Fruit fly (Drosophila melanogaster) whole organism, embryonic: Measurements from ENCODE around the gene CG12096.

Source experiments
- BtbVII ChIP-seq: fragments of 200-800 bp; sonication (Bioruptor generic); optimal IDR thresholded peaks from 3 replicates; lab custom pipeline; 2017; ENCODE audit warnings: missing biosample characterization, mild to moderate bottlenecking, missing genetic modification characterization
- CG10147 ChIP-seq: fragments of 200-800 bp; sonication (Bioruptor generic); optimal IDR thresholded peaks from 2 replicates; lab custom pipeline; 2019; ENCODE audit warnings: missing biosample characterization, mild to moderate bottlenecking, missing genetic modification characterization, moderate library complexity
- CG10565 ChIP-seq: fragments of 200-800 bp; sonication (Bioruptor generic); optimal IDR thresholded peaks from 3 replicates; lab custom pipeline; 2016; ENCODE audit warnings: missing biosample characterization, mild to moderate bottlenecking, missing genetic modification characterization
- CG11504 ChIP-seq: fragments of 200-800 bp; sonication (Bioruptor generic); optimal IDR thresholded peaks from 3 replicates; lab custom pipeline; 2019; ENCODE audit warnings: missing biosample characterization, mild to moderate bottlenecking, missing genetic modification characterization, moderate library complexity
- CG12071 ChIP-seq: fragments of 200-800 bp; sonication (Bioruptor generic); optimal IDR thresholded peaks from 3 replicates; lab custom pipeline; 2018; ENCODE audit warnings: missing biosample characterization, mild to moderate bottlenecking, missing genetic modification characterization
- CG12299 ChIP-seq: fragments of 200-800 bp; sonication (Bioruptor generic); optimal IDR thresholded peaks from 2 replicates; lab custom pipeline; 2018; ENCODE audit warnings: missing biosample characterization, mild to moderate bottlenecking, missing genetic modification characterization
- CG13296 ChIP-seq: fragments of 200-800 bp; sonication (Bioruptor generic); optimal IDR thresholded peaks from 3 replicates; lab custom pipeline; 2018; ENCODE audit warnings: missing biosample characterization, mild to moderate bottlenecking, missing genetic modification characterization
- CG13624 ChIP-seq: fragments of 200-800 bp; sonication (Bioruptor generic); optimal IDR thresholded peaks from 2 replicates; lab custom pipeline; 2016; ENCODE audit warnings: missing biosample characterization, missing genetic modification characterization
- CG15011 ChIP-seq: fragments of 200-800 bp; sonication (Bioruptor generic); optimal IDR thresholded peaks from 3 replicates; lab custom pipeline; 2018; ENCODE audit warnings: missing biosample characterization, mild to moderate bottlenecking, missing genetic modification characterization
- CG15514 ChIP-seq: fragments of 200-800 bp; sonication (Bioruptor generic); optimal IDR thresholded peaks from 3 replicates; lab custom pipeline; 2017; ENCODE audit warnings: missing biosample characterization, missing genetic modification characterization, mild to moderate bottlenecking, moderate library complexity, missing genetic modification reagents
- CG1602 ChIP-seq: fragments of 200-800 bp; sonication (Bioruptor generic); optimal IDR thresholded peaks from 3 replicates; lab custom pipeline; 2016; ENCODE audit warnings: missing biosample characterization, missing genetic modification characterization
- CG16863 ChIP-seq: fragments of 200-800 bp; sonication (Bioruptor generic); optimal IDR thresholded peaks from 3 replicates; lab custom pipeline; 2016; ENCODE audit warnings: missing biosample characterization, missing genetic modification characterization
- CG17359 ChIP-seq: fragments of 200-800 bp; sonication (Bioruptor generic); optimal IDR thresholded peaks from 3 replicates; lab custom pipeline; 2018; ENCODE audit warnings: missing biosample characterization, mild to moderate bottlenecking, missing genetic modification characterization, moderate library complexity
- CG1832 ChIP-seq: fragments of 200-800 bp; sonication (Bioruptor generic); optimal IDR thresholded peaks from 2 replicates; lab custom pipeline; 2017; ENCODE audit warnings: missing biosample characterization, mild to moderate bottlenecking, missing genetic modification characterization, inconsistent platforms
- CG2199 ChIP-seq: fragments of 200-800 bp; sonication (Bioruptor generic); IDR thresholded peaks from 3 replicates; pipeline ENCODE4 v1.3.6; 2022; ENCODE audit warnings: missing biosample characterization, missing genetic modification characterization
- CG32532 ChIP-seq: fragments of 200-800 bp; sonication (Bioruptor generic); IDR thresholded peaks from 2 replicates; pipeline ENCODE4 v1.3.6; 2022; ENCODE audit warnings: missing biosample characterization, missing genetic modification characterization
- CG34376 ChIP-seq: fragments of 200-800 bp; sonication (Bioruptor generic); optimal IDR thresholded peaks from 2 replicates; lab custom pipeline; 2018; ENCODE audit warnings: missing biosample characterization, mild to moderate bottlenecking, missing genetic modification characterization
- CG3838 ChIP-seq: fragments of 200-800 bp; sonication (Bioruptor generic); optimal IDR thresholded peaks from 3 replicates; lab custom pipeline; 2016; ENCODE audit warnings: missing biosample characterization, missing genetic modification characterization
- CG5180 ChIP-seq: fragments of 200-800 bp; sonication (Bioruptor generic); optimal IDR thresholded peaks from 3 replicates; lab custom pipeline; 2017; ENCODE audit warnings: missing biosample characterization, missing genetic modification characterization, mild to moderate bottlenecking, moderate library complexity, missing genetic modification reagents
- CG6272 ChIP-seq: fragments of 200-800 bp; sonication (Bioruptor generic); IDR thresholded peaks from 2 replicates; pipeline ENCODE4 v1.3.6; 2022; ENCODE audit warnings: missing biosample characterization, missing genetic modification characterization
- CG7357 ChIP-seq: fragments of 200-800 bp; sonication (Bioruptor generic); IDR thresholded peaks from 3 replicates; pipeline ENCODE4 v1.3.6; 2022; ENCODE audit warnings: missing biosample characterization, missing genetic modification characterization
- Dek ChIP-seq: fragments of 200-800 bp; sonication (Bioruptor generic); optimal IDR thresholded peaks from 3 replicates; lab custom pipeline; 2019; ENCODE audit warnings: missing biosample characterization, mild to moderate bottlenecking, missing genetic modification characterization, moderate library complexity
- Fer1 ChIP-seq: fragments of 200-800 bp; sonication (Bioruptor generic); optimal IDR thresholded peaks from 2 replicates; lab custom pipeline; 2017; ENCODE audit warnings: missing biosample characterization, mild to moderate bottlenecking, missing genetic modification characterization
- Hand ChIP-seq: fragments of 200-800 bp; sonication (Bioruptor generic); optimal IDR thresholded peaks from 2 replicates; lab custom pipeline; 2017; ENCODE audit warnings: mild to moderate bottlenecking, missing biosample characterization, missing genetic modification reagents, missing genetic modification characterization
- Hr51 ChIP-seq, 2 experiments: fragments of 200-800 bp; sonication (Bioruptor generic); optimal IDR thresholded peaks; 2 replicates in 1 of 2; 3 replicates in 1 of 2; lab custom pipeline; 2016 to 2018; ENCODE audit warnings: missing biosample characterization in 2 of 2, missing genetic modification characterization in 2 of 2, mild to moderate bottlenecking in 1 of 2, moderate library complexity in 1 of 2
- Nf-YA ChIP-seq: fragments of 200-800 bp; sonication (Bioruptor generic); IDR thresholded peaks from 2 replicates; pipeline ENCODE4 v1.3.6; 2022; ENCODE audit warnings: missing biosample characterization, missing genetic modification characterization
- Nf-YC ChIP-seq: fragments of 200-800 bp; optimal IDR thresholded peaks from 3 replicates; lab custom pipeline; 2019; ENCODE audit warnings: missing biosample characterization, mild to moderate bottlenecking, missing genetic modification characterization, moderate library complexity
- NfI ChIP-seq: fragments of 200-800 bp; sonication (Bioruptor generic); optimal IDR thresholded peaks from 3 replicates; lab custom pipeline; 2018; ENCODE audit warnings: missing biosample characterization, mild to moderate bottlenecking, missing genetic modification characterization, moderate library complexity
- abd-A ChIP-seq: fragments of 200-800 bp; sonication (Bioruptor generic); optimal IDR thresholded peaks from 3 replicates; lab custom pipeline; 2019; ENCODE audit warnings: missing biosample characterization, mild to moderate bottlenecking, missing genetic modification characterization, moderate library complexity
- amos ChIP-seq: fragments of 200-800 bp; sonication (Bioruptor generic); IDR thresholded peaks from 2 replicates; pipeline ENCODE4 v1.3.6; 2022; ENCODE audit warnings: missing biosample characterization, missing genetic modification characterization; ENCODE audit not compliant: partially characterized antibody
- dimm ChIP-seq: fragments of 200-800 bp; sonication (Bioruptor generic); IDR thresholded peaks from 2 replicates; pipeline ENCODE4 v1.3.6; 2022; ENCODE audit warnings: missing biosample characterization, missing genetic modification characterization
- eve ChIP-seq, 2 experiments: fragments of >200 bp; optimal IDR thresholded peaks; 2 replicates each; lab custom pipeline; 2017; ENCODE audit warnings: missing biosample characterization in 2 of 2, missing genetic modification characterization in 2 of 2
- fd64A ChIP-seq: fragments of 200-800 bp; sonication (Bioruptor generic); optimal IDR thresholded peaks from 3 replicates; lab custom pipeline; 2018; ENCODE audit warnings: missing biosample characterization, mild to moderate bottlenecking, missing genetic modification characterization
- gce ChIP-seq: fragments of 200-800 bp; sonication (Bioruptor generic); IDR thresholded peaks from 3 replicates; pipeline ENCODE4 v1.3.6; 2022; ENCODE audit warnings: missing biosample characterization, missing genetic modification characterization
- hkb ChIP-seq, 2 experiments: fragments of 200-800 bp in 1 of 2; fragments of >200 bp in 1 of 2; sonication (Bioruptor generic) in 1 of 2; IDR thresholded peaks in 1 of 2; optimal IDR thresholded peaks in 1 of 2; 2 replicates each; pipeline versions ENCODE4 v1.3.6 to Lab custom; 2017 to 2022; ENCODE audit warnings: missing biosample characterization in 1 of 2, missing genetic modification characterization in 1 of 2
- lbe ChIP-seq: fragments of 200-800 bp; sonication (Bioruptor generic); optimal IDR thresholded peaks from 2 replicates; lab custom pipeline; 2016; ENCODE audit warnings: missing biosample characterization, mild to moderate bottlenecking, missing genetic modification characterization
- nom ChIP-seq: fragments of 200-800 bp; sonication (Bioruptor generic); optimal IDR thresholded peaks from 2 replicates; lab custom pipeline; 2017; ENCODE audit warnings: missing biosample characterization, missing genetic modification characterization, mild to moderate bottlenecking, moderate library complexity, missing genetic modification reagents
- onecut ChIP-seq: fragments of 200-800 bp; sonication (Bioruptor generic); IDR thresholded peaks from 2 replicates; pipeline ENCODE4 v1.3.6; 2022; ENCODE audit warnings: missing biosample characterization, missing genetic modification characterization
- org-1 ChIP-seq: fragments of 200-800 bp; sonication (Bioruptor generic); optimal IDR thresholded peaks from 2 replicates; lab custom pipeline; 2017; ENCODE audit warnings: missing biosample characterization, missing genetic modification characterization
- prd ChIP-seq, 3 experiments: fragments of >200 bp in 2 of 3; fragments of 200-800 bp in 1 of 3; sonication (Bioruptor generic) in 1 of 3; optimal IDR thresholded peaks in 2 of 3; IDR thresholded peaks in 1 of 3; 2 replicates in 2 of 3; 3 replicates in 1 of 3; pipeline versions ENCODE4 v1.3.6 to Lab custom; 2017 to 2022; ENCODE audit warnings: missing biosample characterization in 1 of 3, missing genetic modification characterization in 1 of 3
- pros ChIP-seq: fragments of 200-800 bp; sonication (Bioruptor generic); optimal IDR thresholded peaks from 3 replicates; lab custom pipeline; 2019; ENCODE audit warnings: missing biosample characterization, mild to moderate bottlenecking, missing genetic modification characterization, moderate library complexity
- repo ChIP-seq: fragments of 200-800 bp; sonication (Bioruptor generic); optimal IDR thresholded peaks from 2 replicates; lab custom pipeline; 2016; ENCODE audit warnings: missing biosample characterization, missing genetic modification characterization
- schlank ChIP-seq: fragments of 200-800 bp; sonication (Bioruptor generic); optimal IDR thresholded peaks from 2 replicates; lab custom pipeline; 2018; ENCODE audit warnings: missing biosample characterization, mild to moderate bottlenecking, missing genetic modification characterization
- sna ChIP-seq: fragments of 200-800 bp; sonication (Bioruptor generic); IDR thresholded peaks from 2 replicates; pipeline ENCODE4 v1.3.6; 2022; ENCODE audit warnings: missing biosample characterization, missing genetic modification characterization; ENCODE audit not compliant: partially characterized antibody
- wdn ChIP-seq: fragments of 200-800 bp; sonication (Bioruptor generic); IDR thresholded peaks from 2 replicates; pipeline ENCODE4 v1.3.6; 2022; ENCODE audit warnings: missing biosample characterization, missing genetic modification characterization
- wek ChIP-seq: fragments of 200-800 bp; sonication (Bioruptor generic); optimal IDR thresholded peaks from 3 replicates; lab custom pipeline; 2018; ENCODE audit warnings: missing biosample characterization, mild to moderate bottlenecking, missing genetic modification characterization, moderate library complexity
- zen ChIP-seq: fragments of 200-800 bp; sonication (Bioruptor generic); optimal IDR thresholded peaks from 3 replicates; lab custom pipeline; 2018; ENCODE audit warnings: missing biosample characterization, mild to moderate bottlenecking, missing genetic modification characterization, moderate library complexity

CG12096 gene

DNA sequence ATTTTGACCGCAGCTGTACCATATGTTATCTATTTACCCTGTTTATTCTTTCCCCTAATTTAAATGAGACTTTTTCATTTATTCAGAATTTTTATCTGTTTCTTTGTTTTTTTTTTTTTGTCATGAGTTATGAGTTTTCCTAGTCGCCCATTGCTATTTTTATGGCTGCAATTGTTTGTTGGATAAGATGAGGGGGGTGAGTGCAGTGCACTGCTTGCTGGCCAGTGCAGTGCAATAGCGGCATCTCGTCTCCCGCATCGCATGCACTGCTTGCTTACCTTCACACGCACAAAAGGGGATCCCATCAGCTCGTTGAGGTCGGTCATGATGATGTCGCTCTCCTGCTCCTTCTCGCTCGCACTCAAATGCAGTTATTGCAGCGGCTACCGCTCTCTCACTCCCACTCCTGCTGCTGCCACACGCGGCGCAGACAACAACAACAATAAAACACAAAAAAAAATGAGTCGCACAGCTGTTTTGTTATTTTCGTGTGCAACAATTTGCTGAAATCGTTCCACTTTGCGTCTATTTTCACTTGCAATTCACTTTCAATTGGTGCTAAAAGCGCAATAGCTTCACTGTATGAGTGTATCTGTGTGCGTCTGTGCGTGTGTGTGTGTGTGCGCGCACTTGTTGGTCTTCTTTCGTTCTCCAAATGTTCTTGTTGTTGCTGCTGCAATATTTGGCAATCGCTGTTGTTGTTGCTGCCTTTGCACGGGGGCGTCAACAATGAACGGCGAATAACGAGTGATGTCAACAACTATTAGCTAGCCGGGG, 31.2 kb upstream of the CG12096 start (continued):
- peak in 1 of 2 experiments; percentile 23 for TF ChIP-seq Hr51 (GFP tag; optimal IDR thresholded peaks at IDR 0.05; lab: Kevin White, UChicago)
- TF ChIP-seq wek (GFP tag; lab: Kevin White, UChicago): no peak
- no peak for TF ChIP-seq Fer1 (GFP tag; lab: Kevin White, UChicago)
- no peak for TF ChIP-seq CG15514
- TF ChIP-seq CG12071: no peak
- no peak for TF ChIP-seq abd-A (tag; lab: Kevin White, UChicago)
- TF ChIP-seq dimm: no peak
- TF ChIP-seq CG13296 (GFP tag; lab: Kevin White, UChicago): no peak
- peak; percentile 74; the same call in 2 of the 3 replicates for TF ChIP-seq CG2199 (GFP tag; lab: Robert Waterston, UW)
- no peak for TF ChIP-seq hkb (optimal IDR thresholded peaks at IDR 0.05; lab: Kevin White, UChicago)
- 0 out of 2 replicates have a peak, but pooled peaks have one; percentile 27 for TF ChIP-seq hkb (GFP tag; IDR thresholded peaks at IDR 0.05; lab: Robert Waterston, UW)
- no peak for TF ChIP-seq zen (tag; lab: Kevin White, UChicago)
- no peak for TF ChIP-seq eve (GFP tag; optimal IDR thresholded peaks at IDR 0.05; lab: Kevin White, UChicago)
- no peak for TF ChIP-seq fd64A (GFP tag; lab: Kevin White, UChicago)
- no peak for TF ChIP-seq CG12299 (tag; lab: Kevin White, UChicago)
- no peak for TF ChIP-seq NfI (GFP tag; lab: Kevin White, UChicago)
- no peak for TF ChIP-seq CG10565 (GFP tag; lab: Kevin White, UChicago)
- no peak for TF ChIP-seq CG6272 (GFP tag; lab: Robert Waterston, UW)
- no peak for TF ChIP-seq lbe
- peak; percentile 66 for TF ChIP-seq CG16863 (GFP tag; lab: Kevin White, UChicago)
- no peak for TF ChIP-seq schlank (tag; lab: Kevin White, UChicago)
- peak; percentile 74 for TF ChIP-seq CG1832 (GFP tag; lab: Kevin White, UChicago)
- no peak for TF ChIP-seq Dek
- no peak for TF ChIP-seq CG10147
- no peak for TF ChIP-seq prd (optimal IDR thresholded peaks at IDR 0.05; lab: Kevin White, UChicago)
- TF ChIP-seq prd (GFP tag; IDR thresholded peaks at IDR 0.05; lab: Robert Waterston, UW): peak; percentile 43; the same call in 1 of the 3 replicates
- TF ChIP-seq amos: no peak
- no peak for TF ChIP-seq Nf-YA (GFP tag; lab: Robert Waterston, UW)
- no peak for TF ChIP-seq CG15011 (GFP tag; lab: Kevin White, UChicago)
- TF ChIP-seq nom (GFP tag; lab: Kevin White, UChicago): no peak
- TF ChIP-seq CG5180 (GFP tag; lab: Kevin White, UChicago): no peak
- peak; percentile 23 for TF ChIP-seq CG11504 (tag; lab: Kevin White, UChicago)
- no peak for TF ChIP-seq CG3838 (GFP tag; lab: Kevin White, UChicago)
- TF ChIP-seq CG7357: no peak
- TF ChIP-seq repo (GFP tag; lab: Kevin White, UChicago): no peak
- no peak for TF ChIP-seq CG32532 (GFP tag; lab: Robert Waterston, UW)
- no peak for TF ChIP-seq CG34376
- no peak for TF ChIP-seq pros (GFP tag; lab: Kevin White, UChicago)
- TF ChIP-seq wdn (GFP tag; lab: Robert Waterston, UW): no peak
- no peak for TF ChIP-seq gce (GFP tag; lab: Robert Waterston, UW)
- no peak for TF ChIP-seq BtbVII (GFP tag; lab: Kevin White, UChicago)
- TF ChIP-seq org-1: no peak
- peak; percentile 27 for TF ChIP-seq CG1602 (GFP tag; lab: Kevin White, UChicago)
- TF ChIP-seq onecut: 0 out of 2 replicates have a peak, but pooled peaks have one; percentile 18
- TF ChIP-seq sna (GFP tag; lab: Robert Waterston, UW): no peak
- TF ChIP-seq Hand (GFP tag; lab: Kevin White, UChicago): no peak
- peak; percentile 33 for TF ChIP-seq CG17359 (tag; lab: Kevin White, UChicago)
- no peak for TF ChIP-seq Nf-YC (tag; lab: Kevin White, UChicago)
- TF ChIP-seq CG13624 (GFP tag; lab: Kevin White, UChicago): no peak
